Fruit fly (Drosophila melanogaster): Measurements from ENCODE around the gene CG17982.

DNA sequence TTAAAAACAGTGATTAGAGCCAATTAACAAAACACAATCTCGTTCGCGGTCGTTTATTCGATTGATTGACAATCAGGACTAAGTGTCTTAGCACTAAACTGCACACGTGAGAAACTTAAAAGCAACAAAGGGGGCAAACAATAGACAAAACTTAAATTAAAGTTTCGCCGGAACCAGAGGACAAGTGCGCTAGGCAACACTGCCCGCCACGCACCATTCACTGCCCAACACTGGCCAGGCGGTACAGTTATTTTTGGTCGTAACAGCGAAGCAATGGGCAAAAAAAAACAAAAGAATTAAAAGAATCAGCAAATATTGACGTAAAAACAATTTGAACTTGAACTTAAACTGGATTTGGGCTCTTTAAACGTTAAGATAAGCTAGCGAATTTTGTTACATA lies 6.3 kb downstream of the CG17982 start:
- TF ChIP-seq CG15710 (tag; optimal IDR thresholded peaks at IDR 0.05) = no peak
- TF ChIP-seq gl (tag; optimal IDR thresholded peaks at IDR 0.05) = no peak
- no peak for TF ChIP-seq fd96Ca (GFP tag; IDR thresholded peaks at IDR 0.05)
- no peak for TF ChIP-seq CG10348 (GFP tag; IDR thresholded peaks at IDR 0.05)
- no peak for TF ChIP-seq rn (GFP tag; IDR thresholded peaks at IDR 0.05)
- no peak for TF ChIP-seq D1 (tag; optimal IDR thresholded peaks at IDR 0.05)
- TF ChIP-seq CG12605 (GFP tag; IDR thresholded peaks at IDR 0.05) = no peak
- no peak for TF ChIP-seq CG34367 (tag; optimal IDR thresholded peaks at IDR 0.05)

All from whole organism, pupa.